Fruit fly (Drosophila melanogaster) whole organism, embryonic: Measurements from ENCODE around the gene CG6409.
A peak's percentile ranks its signal among the peaks of the same experiment; 100 is the strongest.

ENCODE experiments used
- ATbp ChIP-seq: fragments of 200-800 bp; sonication (Bioruptor generic); optimal IDR thresholded peaks from 2 replicates; lab custom pipeline; 2017; ENCODE audit warnings: missing biosample characterization, mild to moderate bottlenecking, missing genetic modification characterization, missing genetic modification reagents
- Adf1 ChIP-seq: fragments of 200-800 bp; sonication (Bioruptor generic); IDR thresholded peaks from 2 replicates; pipeline ENCODE4 v1.3.6; 2022; ENCODE audit warnings: missing biosample characterization, missing genetic modification characterization
- Antp ChIP-seq: fragments of 200-800 bp; sonication (Bioruptor generic); optimal IDR thresholded peaks from 3 replicates; lab custom pipeline; 2016; ENCODE audit warnings: missing biosample characterization, missing genetic modification characterization
- B-H2 ChIP-seq: fragments of 200-800 bp; sonication (Bioruptor generic); optimal IDR thresholded peaks from 2 replicates; lab custom pipeline; 2018; ENCODE audit warnings: missing biosample characterization, mild to moderate bottlenecking, missing genetic modification characterization
- Bdp1 ChIP-seq: fragments of 200-800 bp; sonication (Bioruptor generic); optimal IDR thresholded peaks from 3 replicates; lab custom pipeline; 2016; ENCODE audit warnings: missing biosample characterization, missing genetic modification characterization
- C15 ChIP-seq: fragments of 200-800 bp; sonication (Bioruptor generic); IDR thresholded peaks from 3 replicates; pipeline ENCODE4 v1.3.6; 2022; ENCODE audit warnings: missing biosample characterization, missing genetic modification characterization
- CG12299 ChIP-seq: fragments of 200-800 bp; sonication (Bioruptor generic); optimal IDR thresholded peaks from 2 replicates; lab custom pipeline; 2018; ENCODE audit warnings: missing biosample characterization, mild to moderate bottlenecking, missing genetic modification characterization
- CG15696 ChIP-seq: fragments of 200-800 bp; sonication (Bioruptor generic); optimal IDR thresholded peaks from 2 replicates; lab custom pipeline; 2019; ENCODE audit warnings: missing biosample characterization, mild to moderate bottlenecking, missing genetic modification characterization, moderate library complexity
- CG17361 ChIP-seq: fragments of 200-800 bp; sonication (Bioruptor generic); IDR thresholded peaks from 3 replicates; pipeline ENCODE4 v1.3.6; 2022; ENCODE audit warnings: missing biosample characterization, missing genetic modification characterization
- CG2678 ChIP-seq: fragments of 200-800 bp; sonication (Bioruptor generic); optimal IDR thresholded peaks from 3 replicates; lab custom pipeline; 2019; ENCODE audit warnings: missing biosample characterization, mild to moderate bottlenecking, missing genetic modification characterization, moderate library complexity
- CG3281 ChIP-seq: fragments of 200-800 bp; sonication (Bioruptor generic); optimal IDR thresholded peaks from 3 replicates; lab custom pipeline; 2017; ENCODE audit warnings: missing biosample characterization, mild to moderate bottlenecking, missing genetic modification characterization
- CG43689 ChIP-seq: fragments of 200-800 bp; sonication (Bioruptor generic); IDR thresholded peaks from 2 replicates; pipeline ENCODE4 v1.3.6; 2022; ENCODE audit warnings: missing biosample characterization, missing genetic modification characterization
- CG6689 ChIP-seq: fragments of 200-800 bp; sonication (Bioruptor generic); IDR thresholded peaks from 2 replicates; pipeline ENCODE4 v1.3.6; 2022; ENCODE audit warnings: missing biosample characterization, missing genetic modification characterization
- CG7556 ChIP-seq: fragments of 200-800 bp; sonication (Bioruptor generic); optimal IDR thresholded peaks from 2 replicates; lab custom pipeline; 2017; ENCODE audit warnings: missing biosample characterization, mild to moderate bottlenecking, missing genetic modification characterization
- CG8290 ChIP-seq, 3 experiments: fragments of 200-800 bp; sonication (Bioruptor generic); optimal IDR thresholded peaks; 2 replicates each; lab custom pipeline; 2016 to 2019; ENCODE audit warnings: missing biosample characterization in 3 of 3, missing genetic modification characterization in 3 of 3, mild to moderate bottlenecking in 2 of 3, moderate library complexity in 1 of 3
- CG8924 ChIP-seq: fragments of 200-800 bp; optimal IDR thresholded peaks from 3 replicates; lab custom pipeline; 2019; ENCODE audit warnings: missing biosample characterization, mild to moderate bottlenecking, missing genetic modification characterization, moderate library complexity
- CG9876 ChIP-seq: fragments of 200-800 bp; sonication (Bioruptor generic); optimal IDR thresholded peaks from 2 replicates; lab custom pipeline; 2016; ENCODE audit warnings: missing biosample characterization, missing genetic modification characterization
- D19A ChIP-seq: fragments of 200-800 bp; optimal IDR thresholded peaks from 3 replicates; lab custom pipeline; 2019; ENCODE audit warnings: missing biosample characterization, mild to moderate bottlenecking, missing genetic modification characterization, moderate library complexity
- D19B ChIP-seq: fragments of 200-800 bp; sonication (Bioruptor generic); optimal IDR thresholded peaks from 2 replicates; lab custom pipeline; 2017; ENCODE audit warnings: missing biosample characterization, mild to moderate bottlenecking, missing genetic modification characterization
- Gug ChIP-seq: fragments of 200-800 bp; sonication (Bioruptor generic); IDR thresholded peaks from 4 replicates; pipeline ENCODE4 v1.3.6; 2022; ENCODE audit warnings: missing biosample characterization, missing genetic modification characterization
- Jarid2 ChIP-seq: fragments of 200-800 bp; sonication (Bioruptor generic); optimal IDR thresholded peaks from 3 replicates; lab custom pipeline; 2017; ENCODE audit warnings: mild to moderate bottlenecking, missing biosample characterization, missing genetic modification reagents, missing genetic modification characterization
- Meics ChIP-seq: fragments of 200-800 bp; sonication (Bioruptor generic); optimal IDR thresholded peaks from 2 replicates; lab custom pipeline; 2017; ENCODE audit warnings: missing biosample characterization, mild to moderate bottlenecking, missing genetic modification characterization
- Opbp ChIP-seq: fragments of 200-800 bp; sonication (Bioruptor generic); IDR thresholded peaks from 3 replicates; pipeline ENCODE4 v1.3.6; 2022; ENCODE audit warnings: missing biosample characterization, missing genetic modification characterization; ENCODE audit not compliant: partially characterized antibody
- Optix ChIP-seq: fragments of 200-800 bp; sonication (Bioruptor generic); IDR thresholded peaks from 3 replicates; pipeline ENCODE4 v1.3.6; 2022; ENCODE audit warnings: missing biosample characterization, missing genetic modification characterization
- PHDP ChIP-seq: fragments of 200-800 bp; sonication (Bioruptor generic); optimal IDR thresholded peaks from 3 replicates; lab custom pipeline; 2018; ENCODE audit warnings: missing biosample characterization, mild to moderate bottlenecking, missing genetic modification characterization, moderate library complexity
- Rx ChIP-seq: fragments of 200-800 bp; sonication (Bioruptor generic); IDR thresholded peaks from 2 replicates; pipeline ENCODE4 v1.3.6; 2022; ENCODE audit warnings: missing biosample characterization, missing genetic modification characterization
- Scr ChIP-seq: fragments of 200-800 bp; sonication (Bioruptor generic); IDR thresholded peaks from 2 replicates; pipeline ENCODE4 v1.3.6; 2022; ENCODE audit warnings: missing biosample characterization, missing genetic modification characterization; ENCODE audit not compliant: partially characterized antibody
- Spps ChIP-seq: fragments of 200-800 bp; sonication (Bioruptor generic); optimal IDR thresholded peaks from 2 replicates; lab custom pipeline; 2018; ENCODE audit warnings: missing biosample characterization, mild to moderate bottlenecking, missing genetic modification characterization
- Sry-β ChIP-seq: fragments of 200-800 bp; sonication (Bioruptor generic); optimal IDR thresholded peaks from 2 replicates; lab custom pipeline; 2018; ENCODE audit warnings: missing biosample characterization, mild to moderate bottlenecking, missing genetic modification characterization, moderate library complexity
- Usf ChIP-seq: fragments of 200-800 bp; sonication (Bioruptor generic); optimal IDR thresholded peaks from 2 replicates; lab custom pipeline; 2017; ENCODE audit warnings: missing genotype, missing biosample characterization, missing genetic modification characterization
- az2 ChIP-seq: fragments of 200-800 bp; sonication (Bioruptor generic); optimal IDR thresholded peaks from 3 replicates; lab custom pipeline; 2016; ENCODE audit warnings: missing biosample characterization, missing genetic modification characterization
- br ChIP-seq: fragments of >200 bp; optimal IDR thresholded peaks from 2 replicates; lab custom pipeline; 2017
- cg ChIP-seq: fragments of 200-800 bp; sonication (Bioruptor generic); optimal IDR thresholded peaks from 3 replicates; lab custom pipeline; 2019; ENCODE audit warnings: missing biosample characterization, mild to moderate bottlenecking, missing genetic modification characterization, moderate library complexity
- dati ChIP-seq: fragments of 200-800 bp; sonication (Bioruptor generic); IDR thresholded peaks from 2 replicates; pipeline ENCODE4 v1.3.6; 2022; ENCODE audit warnings: missing biosample characterization, missing genetic modification characterization
- dimm ChIP-seq: fragments of 200-800 bp; sonication (Bioruptor generic); IDR thresholded peaks from 2 replicates; pipeline ENCODE4 v1.3.6; 2022; ENCODE audit warnings: missing biosample characterization, missing genetic modification characterization
- dpn ChIP-seq, 2 experiments: fragments of 200-800 bp; sonication (Bioruptor generic); optimal IDR thresholded peaks; 3 replicates each; lab custom pipeline; 2016; ENCODE audit warnings: missing biosample characterization in 2 of 2, missing genetic modification characterization in 2 of 2
- gcm ChIP-seq: fragments of 200-800 bp; sonication (Bioruptor generic); optimal IDR thresholded peaks from 2 replicates; lab custom pipeline; 2019; ENCODE audit warnings: missing biosample characterization, mild to moderate bottlenecking, missing genetic modification characterization, moderate library complexity
- gsb ChIP-seq: fragments of 200-800 bp; sonication (Bioruptor generic); IDR thresholded peaks from 2 replicates; pipeline ENCODE4 v1.3.6; 2022; ENCODE audit warnings: missing biosample characterization, missing genetic modification characterization
- jumu ChIP-seq: fragments of 200-800 bp; sonication (Bioruptor generic); optimal IDR thresholded peaks from 3 replicates; lab custom pipeline; 2016; ENCODE audit warnings: missing biosample characterization, missing genetic modification characterization
- kah ChIP-seq: fragments of 200-800 bp; sonication (Bioruptor generic); optimal IDR thresholded peaks from 2 replicates; lab custom pipeline; 2018; ENCODE audit warnings: missing biosample characterization, mild to moderate bottlenecking, missing genetic modification characterization
- lab ChIP-seq: fragments of 200-800 bp; sonication (Bioruptor generic); optimal IDR thresholded peaks from 3 replicates; lab custom pipeline; 2017; ENCODE audit warnings: missing biosample characterization, missing genetic modification characterization, mild to moderate bottlenecking, moderate library complexity, missing genetic modification reagents
- lilli ChIP-seq: fragments of 200-800 bp; sonication (Bioruptor generic); optimal IDR thresholded peaks from 3 replicates; lab custom pipeline; 2016; ENCODE audit warnings: missing biosample characterization, missing genetic modification characterization
- lola ChIP-seq, 3 experiments: fragments of >200 bp in 2 of 3; fragments of 200-800 bp in 1 of 3; sonication (Bioruptor generic) in 1 of 3; optimal IDR thresholded peaks; 2 replicates each; lab custom pipeline; 2017 to 2019; ENCODE audit warnings: missing biosample characterization in 3 of 3, missing genetic modification characterization in 3 of 3, mild to moderate bottlenecking in 1 of 3, moderate library complexity in 1 of 3
- nerfin-1 ChIP-seq: fragments of 200-800 bp; sonication (Bioruptor generic); optimal IDR thresholded peaks from 3 replicates; lab custom pipeline; 2019; ENCODE audit warnings: missing biosample characterization, mild to moderate bottlenecking, missing genetic modification characterization, moderate library complexity
- oc ChIP-seq: fragments of 200-800 bp; sonication (Bioruptor generic); optimal IDR thresholded peaks from 2 replicates; lab custom pipeline; 2018; ENCODE audit warnings: missing biosample characterization, mild to moderate bottlenecking, missing genetic modification characterization, moderate library complexity
- org-1 ChIP-seq: fragments of 200-800 bp; sonication (Bioruptor generic); optimal IDR thresholded peaks from 2 replicates; lab custom pipeline; 2017; ENCODE audit warnings: missing biosample characterization, missing genetic modification characterization
- run ChIP-seq: fragments of 200-800 bp; sonication (Bioruptor generic); optimal IDR thresholded peaks from 3 replicates; lab custom pipeline; 2018; ENCODE audit warnings: missing biosample characterization, mild to moderate bottlenecking, missing genetic modification characterization
- sc ChIP-seq, 3 experiments: fragments of >200 bp in 2 of 3; fragments of 200-800 bp in 1 of 3; sonication (Bioruptor generic) in 1 of 3; optimal IDR thresholded peaks; 2 replicates in 2 of 3; 3 replicates in 1 of 3; lab custom pipeline; 2017; ENCODE audit warnings: mild to moderate bottlenecking in 1 of 3, missing biosample characterization in 1 of 3, missing genetic modification characterization in 1 of 3, missing genetic modification reagents in 1 of 3
- sisA ChIP-seq: fragments of 200-800 bp; sonication (Bioruptor generic); IDR thresholded peaks from 2 replicates; pipeline ENCODE4 v1.3.6; 2022; ENCODE audit warnings: missing biosample characterization, missing genetic modification characterization
- tap ChIP-seq: fragments of 200-800 bp; optimal IDR thresholded peaks from 3 replicates; lab custom pipeline; 2019; ENCODE audit warnings: missing biosample characterization, mild to moderate bottlenecking, missing genetic modification characterization, moderate library complexity

Gene CG6409

dm6 chr3L:10843273-10843672, 38.9 kb downstream of the CG6409 start (continued):
- TF ChIP-seq oc (no peak), Antp (GFP tag; lab: Kevin White, UChicago) (no peak), CG8924 (tag; lab: Kevin White, UChicago) (peak; percentile 79), sc (optimal IDR thresholded peaks at IDR 0.05; lab: Kevin White, UChicago) (no peak), sc (GFP tag; optimal IDR thresholded peaks at IDR 0.05; lab: Kevin White, UChicago) (peak; percentile 71), az2 (GFP tag; lab: Kevin White, UChicago) (peak; percentile 53), Meics (GFP tag; lab: Kevin White, UChicago) (peak; percentile 43), Jarid2 (GFP tag; lab: Kevin White, UChicago) (peak; percentile 7), gcm (peak; percentile 39), dpn (GFP tag; optimal IDR thresholded peaks at IDR 0.05; lab: Kevin White, UChicago) (peak in 1 of 2 experiments; percentile 35), Adf1 (GFP tag; lab: Robert Waterston, UW) (no peak), lab (GFP tag; lab: Kevin White, UChicago) (no peak), CG7556 (GFP tag; lab: Kevin White, UChicago) (peak; percentile 82), Sry-β (GFP tag; lab: Kevin White, UChicago) (peak; percentile 23), run (tag; lab: Kevin White, UChicago) (peak; percentile 1), C15 (GFP tag; lab: Robert Waterston, UW) (no peak), lilli (GFP tag; lab: Kevin White, UChicago) (no peak), ATbp (GFP tag; lab: Kevin White, UChicago) (peak; percentile 49), sisA (GFP tag; lab: Robert Waterston, UW) (0 out of 2 replicates have a peak, but pooled peaks have one; percentile 17), Gug (no peak), jumu (GFP tag; lab: Kevin White, UChicago) (no peak), Rx (GFP tag; lab: Robert Waterston, UW) (0 out of 2 replicates have a peak, but pooled peaks have one; percentile 6), org-1 (GFP tag; lab: Kevin White, UChicago) (peak; percentile 38), dimm (0 out of 2 replicates have a peak, but pooled peaks have one; percentile 13), CG17361 (GFP tag; lab: Robert Waterston, UW) (peak; percentile 92), nerfin-1 (peak; percentile 43), Opbp (no peak), CG2678 (tag; lab: Kevin White, UChicago) (peak; percentile 80), D19A (tag; lab: Kevin White, UChicago) (peak; percentile 80), B-H2 (GFP tag; lab: Kevin White, UChicago) (no peak), CG8290 (GFP tag; optimal IDR thresholded peaks at IDR 0.05; lab: Kevin White, UChicago) (peak; percentile 6), CG8290 (tag; optimal IDR thresholded peaks at IDR 0.05; lab: Kevin White, UChicago) (no peak), Spps (tag; lab: Kevin White, UChicago) (peak; percentile 73), Usf (GFP tag; lab: Kevin White, UChicago) (peak; percentile 17), kah (peak; percentile 39), CG9876 (no peak), gsb (no peak), Bdp1 (GFP tag; lab: Kevin White, UChicago) (no peak), cg (GFP tag; lab: Kevin White, UChicago) (no peak), PHDP (peak; percentile 56), CG6689 (GFP tag; lab: Robert Waterston, UW) (peak; percentile 44; the same call in 1 of the 2 replicates), tap (tag; lab: Kevin White, UChicago) (peak; percentile 45), Scr (GFP tag; lab: Robert Waterston, UW) (no peak), lola (GFP tag; optimal IDR thresholded peaks at IDR 0.05; lab: Kevin White, UChicago) (peak in 1 of 3 experiments; percentile 93), dati (GFP tag; lab: Robert Waterston, UW) (no peak), br (no peak), D19B (GFP tag; lab: Kevin White, UChicago) (no peak), Optix (no peak), CG12299 (tag; lab: Kevin White, UChicago) (no peak), CG43689 (GFP tag; lab: Robert Waterston, UW) (no peak), CG3281 (GFP tag; lab: Kevin White, UChicago) (peak; percentile 31), CG15696 (peak; percentile 81)
